Fruit fly (Drosophila melanogaster) whole organism, embryonic: Measurements from ENCODE around the gene CG7227.

Experiments used
- Bgb ChIP-seq: fragments of 200-800 bp; sonication (Bioruptor generic); IDR thresholded peaks from 2 replicates; pipeline ENCODE4 v1.3.6; 2022; ENCODE audit warnings: missing biosample characterization, missing genetic modification characterization; ENCODE audit not compliant: partially characterized antibody
- CG10147 ChIP-seq: fragments of 200-800 bp; sonication (Bioruptor generic); optimal IDR thresholded peaks from 2 replicates; lab custom pipeline; 2019; ENCODE audit warnings: missing biosample characterization, mild to moderate bottlenecking, missing genetic modification characterization, moderate library complexity
- CG1024 ChIP-seq: fragments of 200-800 bp; sonication (Bioruptor generic); IDR thresholded peaks from 2 replicates; pipeline ENCODE4 v1.3.6; 2022; ENCODE audit warnings: missing biosample characterization, missing genetic modification characterization
- CG10959 ChIP-seq: fragments of 200-800 bp; sonication (Bioruptor generic); IDR thresholded peaks from 2 replicates; pipeline ENCODE4 v1.3.6; 2022; ENCODE audit warnings: missing biosample characterization, missing genetic modification characterization
- CG11504 ChIP-seq: fragments of 200-800 bp; sonication (Bioruptor generic); optimal IDR thresholded peaks from 3 replicates; lab custom pipeline; 2019; ENCODE audit warnings: missing biosample characterization, mild to moderate bottlenecking, missing genetic modification characterization, moderate library complexity
- CG12659 ChIP-seq: fragments of 200-800 bp; sonication (Bioruptor generic); optimal IDR thresholded peaks from 3 replicates; lab custom pipeline; 2017; ENCODE audit warnings: mild to moderate bottlenecking, missing biosample characterization, missing genetic modification reagents, missing genetic modification characterization
- CG12769 ChIP-seq: fragments of 200-800 bp; sonication (Bioruptor generic); optimal IDR thresholded peaks from 2 replicates; lab custom pipeline; 2019; ENCODE audit warnings: missing biosample characterization, mild to moderate bottlenecking, missing genetic modification characterization, moderate library complexity
- CG15011 ChIP-seq: fragments of 200-800 bp; sonication (Bioruptor generic); optimal IDR thresholded peaks from 3 replicates; lab custom pipeline; 2018; ENCODE audit warnings: missing biosample characterization, mild to moderate bottlenecking, missing genetic modification characterization
- CG15479 ChIP-seq: fragments of 200-800 bp; sonication (Bioruptor generic); optimal IDR thresholded peaks from 3 replicates; lab custom pipeline; 2019; ENCODE audit warnings: missing biosample characterization, mild to moderate bottlenecking, missing genetic modification characterization, moderate library complexity
- CG17328 ChIP-seq: fragments of 200-800 bp; sonication (Bioruptor generic); IDR thresholded peaks from 2 replicates; pipeline ENCODE4 v1.3.6; 2022; ENCODE audit warnings: missing biosample characterization, missing genetic modification characterization
- CG17912 ChIP-seq: fragments of 200-800 bp; sonication (Bioruptor generic); optimal IDR thresholded peaks from 2 replicates; lab custom pipeline; 2018; ENCODE audit warnings: missing biosample characterization, mild to moderate bottlenecking, missing genetic modification characterization
- CG2120 ChIP-seq: fragments of 200-800 bp; sonication (Bioruptor generic); optimal IDR thresholded peaks from 3 replicates; lab custom pipeline; 2016; ENCODE audit warnings: missing biosample characterization, missing genetic modification characterization
- CG2199 ChIP-seq: fragments of 200-800 bp; sonication (Bioruptor generic); IDR thresholded peaks from 3 replicates; pipeline ENCODE4 v1.3.6; 2022; ENCODE audit warnings: missing biosample characterization, missing genetic modification characterization
- CG34376 ChIP-seq: fragments of 200-800 bp; sonication (Bioruptor generic); optimal IDR thresholded peaks from 2 replicates; lab custom pipeline; 2018; ENCODE audit warnings: missing biosample characterization, mild to moderate bottlenecking, missing genetic modification characterization
- CG34422 ChIP-seq: fragments of 200-800 bp; sonication (Bioruptor generic); IDR thresholded peaks from 3 replicates; pipeline ENCODE4 v1.3.6; 2022; ENCODE audit warnings: missing biosample characterization, missing genetic modification characterization
- CG4424 ChIP-seq: fragments of 200-800 bp; sonication (Bioruptor generic); optimal IDR thresholded peaks from 3 replicates; lab custom pipeline; 2016; ENCODE audit warnings: missing biosample characterization, missing genetic modification characterization
- CG7928 ChIP-seq: fragments of 200-800 bp; sonication (Bioruptor generic); optimal IDR thresholded peaks from 2 replicates; lab custom pipeline; 2017; ENCODE audit warnings: missing biosample characterization, mild to moderate bottlenecking, missing genetic modification characterization
- CG7963 ChIP-seq: fragments of 200-800 bp; sonication (Bioruptor generic); IDR thresholded peaks from 3 replicates; pipeline ENCODE4 v1.3.6; 2022; ENCODE audit warnings: missing biosample characterization, missing genetic modification characterization; ENCODE audit not compliant: partially characterized antibody
- CG8478 ChIP-seq: fragments of >200 bp; optimal IDR thresholded peaks from 2 replicates; lab custom pipeline; 2018
- CG9437 ChIP-seq: fragments of 200-800 bp; sonication (Bioruptor generic); optimal IDR thresholded peaks from 2 replicates; lab custom pipeline; 2018; ENCODE audit warnings: missing biosample characterization, mild to moderate bottlenecking, missing genetic modification characterization
- Eip74EF ChIP-seq, 2 experiments: fragments of 200-800 bp in 1 of 2; fragments of >200 bp in 1 of 2; sonication (Bioruptor generic) in 1 of 2; optimal IDR thresholded peaks; 2 replicates each; lab custom pipeline; 2017 to 2019; ENCODE audit warnings: missing biosample characterization in 2 of 2, missing genetic modification characterization in 2 of 2, mild to moderate bottlenecking in 1 of 2, moderate library complexity in 1 of 2
- Ets65A ChIP-seq: fragments of 200-800 bp; sonication (Bioruptor generic); peaks from one replicate; lab custom pipeline; 2016; ENCODE audit warnings: missing biosample characterization, missing genetic modification characterization
- Fer1 ChIP-seq: fragments of 200-800 bp; sonication (Bioruptor generic); optimal IDR thresholded peaks from 2 replicates; lab custom pipeline; 2017; ENCODE audit warnings: missing biosample characterization, mild to moderate bottlenecking, missing genetic modification characterization
- Hand ChIP-seq: fragments of 200-800 bp; sonication (Bioruptor generic); optimal IDR thresholded peaks from 2 replicates; lab custom pipeline; 2017; ENCODE audit warnings: mild to moderate bottlenecking, missing biosample characterization, missing genetic modification reagents, missing genetic modification characterization
- Hr39 ChIP-seq: fragments of >200 bp; optimal IDR thresholded peaks from 2 replicates; lab custom pipeline; 2017
- Kr ChIP-seq: fragments of 200-800 bp; sonication (Bioruptor generic); optimal IDR thresholded peaks from 2 replicates; lab custom pipeline; 2017; ENCODE audit warnings: missing biosample characterization, mild to moderate bottlenecking, missing genetic modification characterization
- Lim3 ChIP-seq: fragments of 200-800 bp; sonication (Bioruptor generic); IDR thresholded peaks from 2 replicates; pipeline ENCODE4 v1.3.6; 2022; ENCODE audit warnings: missing biosample characterization, missing genetic modification characterization
- Nf-YC ChIP-seq: fragments of 200-800 bp; optimal IDR thresholded peaks from 3 replicates; lab custom pipeline; 2019; ENCODE audit warnings: missing biosample characterization, mild to moderate bottlenecking, missing genetic modification characterization, moderate library complexity
- Rfx ChIP-seq: fragments of 200-800 bp; sonication (Bioruptor generic); IDR thresholded peaks from 2 replicates; pipeline ENCODE4 v1.3.6; 2022; ENCODE audit warnings: missing biosample characterization, missing genetic modification characterization
- Tbp ChIP-seq: fragments of >200 bp; optimal IDR thresholded peaks from 2 replicates; lab custom pipeline; 2018; ENCODE audit warnings: missing biosample characterization, missing genetic modification characterization
- Xrp1 ChIP-seq: fragments of 200-800 bp; sonication (Bioruptor generic); IDR thresholded peaks from 2 replicates; pipeline ENCODE4 v1.3.6; 2022; ENCODE audit warnings: missing biosample characterization, missing genetic modification characterization
- chm ChIP-seq: fragments of 200-800 bp; sonication (Bioruptor generic); IDR thresholded peaks from 2 replicates; pipeline ENCODE4 v1.3.6; 2022; ENCODE audit warnings: missing biosample characterization, missing genetic modification characterization
- gsb ChIP-seq: fragments of 200-800 bp; sonication (Bioruptor generic); IDR thresholded peaks from 2 replicates; pipeline ENCODE4 v1.3.6; 2022; ENCODE audit warnings: missing biosample characterization, missing genetic modification characterization
- ind ChIP-seq: fragments of 200-800 bp; sonication (Bioruptor generic); optimal IDR thresholded peaks from 3 replicates; lab custom pipeline; 2016; ENCODE audit warnings: missing biosample characterization, missing genetic modification characterization
- lab ChIP-seq: fragments of 200-800 bp; sonication (Bioruptor generic); optimal IDR thresholded peaks from 3 replicates; lab custom pipeline; 2017; ENCODE audit warnings: missing biosample characterization, missing genetic modification characterization, mild to moderate bottlenecking, moderate library complexity, missing genetic modification reagents
- oc ChIP-seq: fragments of 200-800 bp; sonication (Bioruptor generic); optimal IDR thresholded peaks from 2 replicates; lab custom pipeline; 2018; ENCODE audit warnings: missing biosample characterization, mild to moderate bottlenecking, missing genetic modification characterization, moderate library complexity
- ranshi ChIP-seq: fragments of 200-800 bp; sonication (Bioruptor generic); IDR thresholded peaks from 2 replicates; pipeline ENCODE4 v1.3.6; 2022; ENCODE audit warnings: missing biosample characterization, missing genetic modification characterization
- row ChIP-seq: fragments of 200-800 bp; sonication (Bioruptor generic); IDR thresholded peaks from 3 replicates; pipeline ENCODE4 v1.3.6; 2022; ENCODE audit warnings: missing biosample characterization, missing genetic modification characterization
- run ChIP-seq: fragments of 200-800 bp; sonication (Bioruptor generic); optimal IDR thresholded peaks from 3 replicates; lab custom pipeline; 2018; ENCODE audit warnings: missing biosample characterization, mild to moderate bottlenecking, missing genetic modification characterization
- sc ChIP-seq, 3 experiments: fragments of >200 bp in 2 of 3; fragments of 200-800 bp in 1 of 3; sonication (Bioruptor generic) in 1 of 3; optimal IDR thresholded peaks; 2 replicates in 2 of 3; 3 replicates in 1 of 3; lab custom pipeline; 2017; ENCODE audit warnings: mild to moderate bottlenecking in 1 of 3, missing biosample characterization in 1 of 3, missing genetic modification characterization in 1 of 3, missing genetic modification reagents in 1 of 3
- schlank ChIP-seq: fragments of 200-800 bp; sonication (Bioruptor generic); optimal IDR thresholded peaks from 2 replicates; lab custom pipeline; 2018; ENCODE audit warnings: missing biosample characterization, mild to moderate bottlenecking, missing genetic modification characterization
- sna ChIP-seq: fragments of 200-800 bp; sonication (Bioruptor generic); IDR thresholded peaks from 2 replicates; pipeline ENCODE4 v1.3.6; 2022; ENCODE audit warnings: missing biosample characterization, missing genetic modification characterization; ENCODE audit not compliant: partially characterized antibody
- so ChIP-seq: fragments of 200-800 bp; sonication (Bioruptor generic); IDR thresholded peaks from 3 replicates; pipeline ENCODE4 v1.3.6; 2022; ENCODE audit warnings: missing biosample characterization, missing genetic modification characterization
- stwl ChIP-seq: fragments of 200-800 bp; sonication (Bioruptor generic); optimal IDR thresholded peaks from 3 replicates; lab custom pipeline; 2018; ENCODE audit warnings: missing biosample characterization, mild to moderate bottlenecking, missing genetic modification characterization, moderate library complexity
- sug ChIP-seq: fragments of 200-800 bp; optimal IDR thresholded peaks from 2 replicates; lab custom pipeline; 2019; ENCODE audit warnings: missing biosample characterization, mild to moderate bottlenecking, missing genetic modification characterization, moderate library complexity
- tap ChIP-seq: fragments of 200-800 bp; optimal IDR thresholded peaks from 3 replicates; lab custom pipeline; 2019; ENCODE audit warnings: missing biosample characterization, mild to moderate bottlenecking, missing genetic modification characterization, moderate library complexity
- trem ChIP-seq: fragments of 200-800 bp; optimal IDR thresholded peaks from 3 replicates; lab custom pipeline; 2019; ENCODE audit warnings: missing biosample characterization, mild to moderate bottlenecking, missing genetic modification characterization, moderate library complexity
- usp ChIP-seq: fragments of >200 bp; optimal IDR thresholded peaks from 2 replicates; lab custom pipeline; 2017; ENCODE audit warnings: missing biosample characterization, missing genetic modification characterization
- zen ChIP-seq: fragments of 200-800 bp; sonication (Bioruptor generic); optimal IDR thresholded peaks from 3 replicates; lab custom pipeline; 2018; ENCODE audit warnings: missing biosample characterization, mild to moderate bottlenecking, missing genetic modification characterization, moderate library complexity
- zen2 ChIP-seq: fragments of 200-800 bp; sonication (Bioruptor generic); IDR thresholded peaks from 3 replicates; pipeline ENCODE4 v1.3.6; 2022; ENCODE audit warnings: missing biosample characterization, missing genetic modification characterization; ENCODE audit not compliant: partially characterized antibody

The CG7227 gene

DNA sequence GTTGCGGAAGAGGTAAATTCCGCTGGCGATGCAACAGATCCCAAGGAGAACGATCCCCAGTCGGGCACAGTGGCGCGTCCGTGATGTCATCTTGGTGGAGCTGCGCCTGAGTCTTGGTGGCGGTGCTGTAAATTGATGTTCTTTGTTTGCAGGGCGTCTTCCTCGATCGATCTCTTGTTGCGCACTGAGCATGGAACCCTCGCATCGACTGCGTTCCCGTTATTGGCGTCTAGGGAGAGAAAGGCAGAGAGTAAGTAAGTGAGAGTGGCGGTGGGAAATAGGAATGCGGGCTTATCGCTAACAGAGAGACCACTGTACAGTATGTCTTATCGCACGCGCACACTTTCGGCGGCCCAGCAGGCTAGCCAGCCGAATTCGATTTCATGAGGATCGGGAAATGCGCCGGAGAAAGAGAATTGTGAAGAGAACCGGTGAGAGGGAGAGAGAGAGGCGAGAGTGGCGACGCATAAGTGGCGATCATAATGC lies 6.5 kb downstream of the CG7227 start (continued):
- TF ChIP-seq ranshi (GFP tag; lab: Robert Waterston, UW) (no peak), usp (GFP tag; lab: Kevin White, UChicago) (no peak), so (GFP tag; lab: Robert Waterston, UW) (0 out of 3 replicates have a peak, but pooled peaks have one; percentile 38), Rfx (GFP tag; lab: Robert Waterston, UW) (0 out of 2 replicates have a peak, but pooled peaks have one; percentile 30), CG2120 (GFP tag; lab: Kevin White, UChicago) (no peak), sna (GFP tag; lab: Robert Waterston, UW) (peak; percentile 46; the same call in 1 of the 2 replicates), Ets65A (GFP tag; lab: Kevin White, UChicago) (peak; percentile 90), sug (no peak), sc (optimal IDR thresholded peaks at IDR 0.05; lab: Kevin White, UChicago) (no peak), sc (GFP tag; optimal IDR thresholded peaks at IDR 0.05; lab: Kevin White, UChicago) (no peak), oc (tag; lab: Kevin White, UChicago) (no peak), Tbp (no peak), CG12659 (GFP tag; lab: Kevin White, UChicago) (no peak), Hr39 (no peak), Fer1 (GFP tag; lab: Kevin White, UChicago) (no peak), Nf-YC (tag; lab: Kevin White, UChicago) (no peak), gsb (GFP tag; lab: Robert Waterston, UW) (no peak), CG9437 (no peak), CG12769 (tag; lab: Kevin White, UChicago) (peak; percentile 48), CG15479 (GFP tag; lab: Kevin White, UChicago) (peak; percentile 59), Xrp1 (GFP tag; lab: Robert Waterston, UW) (no peak), row (GFP tag; lab: Robert Waterston, UW) (no peak), CG7963 (GFP tag; lab: Robert Waterston, UW) (0 out of 3 replicates have a peak, but pooled peaks have one; percentile 24), CG7928 (GFP tag; lab: Kevin White, UChicago) (no peak), CG8478 (lab: Kevin White, UChicago) (no peak), lab (GFP tag; lab: Kevin White, UChicago) (peak; percentile 22), schlank (tag; lab: Kevin White, UChicago) (no peak), Hand (GFP tag; lab: Kevin White, UChicago) (no peak), chm (GFP tag; lab: Robert Waterston, UW) (no peak; the same call in 1 of the 2 replicates), CG1024 (no peak), Eip74EF (GFP tag; optimal IDR thresholded peaks at IDR 0.05; lab: Kevin White, UChicago) (no peak), CG11504 (tag; lab: Kevin White, UChicago) (no peak), zen2 (GFP tag; lab: Robert Waterston, UW) (no peak), trem (peak; percentile 33), CG4424 (no peak), CG10959 (GFP tag; lab: Robert Waterston, UW) (no peak), stwl (tag; lab: Kevin White, UChicago) (no peak), Kr (GFP tag; lab: Kevin White, UChicago) (no peak), CG15011 (no peak), ind (GFP tag; lab: Kevin White, UChicago) (no peak), CG34422 (GFP tag; lab: Robert Waterston, UW) (0 out of 3 replicates have a peak, but pooled peaks have one; percentile 27), tap (tag; lab: Kevin White, UChicago) (no peak), CG34376 (GFP tag; lab: Kevin White, UChicago) (peak; percentile 18), CG17912 (GFP tag; lab: Kevin White, UChicago) (no peak), CG10147 (GFP tag; lab: Kevin White, UChicago) (no peak), zen (no peak), Bgb (GFP tag; lab: Robert Waterston, UW) (no peak; the same call in 1 of the 2 replicates), Lim3 (no peak), CG17328 (GFP tag; lab: Robert Waterston, UW) (no peak), CG2199 (GFP tag; lab: Robert Waterston, UW) (0 out of 3 replicates have a peak, but pooled peaks have one; percentile 55), run (tag; lab: Kevin White, UChicago) (no peak)
